Worm (Caenorhabditis elegans) whole organism, young adult: ENCODE measurements around the gene nspd-7.

Source experiments
- C06A6.2 ChIP-seq: fragments of 200-800 bp; sonication (Bioruptor generic); conservative IDR thresholded peaks from 2 replicates; pipeline ENCODE4 v1.3.6; 2022; ENCODE audit warnings: missing genetic modification characterization, missing compliant biosample characterization
- C17E4.6 ChIP-seq: fragments of 200-800 bp; sonication (Bioruptor generic); IDR thresholded peaks from 2 replicates; pipeline ENCODE4 v1.3.6; 2022; ENCODE audit warnings: missing genetic modification reagents, missing genetic modification characterization, missing compliant biosample characterization
- D2030.7 ChIP-seq: fragments of 200-800 bp; sonication (Bioruptor generic); IDR thresholded peaks from 2 replicates; pipeline ENCODE4 v1.3.6; 2022; ENCODE audit warnings: missing genetic modification reagents, missing genetic modification characterization, missing compliant biosample characterization
- F39B2.1 ChIP-seq: fragments of 200-800 bp; sonication (Bioruptor generic); IDR thresholded peaks from 2 replicates; pipeline ENCODE4 v1.3.6; 2022; ENCODE audit warnings: missing genetic modification reagents, missing genetic modification characterization, missing compliant biosample characterization
- F52B5.7 ChIP-seq: sonication (generic microtip); optimal IDR thresholded peaks from 2 replicates; lab custom pipeline; 2016; ENCODE audit warnings: mild to moderate bottlenecking, missing genetic modification characterization, missing compliant biosample characterization
- T07F8.4 ChIP-seq: sonication (generic microtip); optimal IDR thresholded peaks from 2 replicates; lab custom pipeline; 2016; ENCODE audit warnings: mild to moderate bottlenecking, missing genetic modification characterization, moderate library complexity, missing compliant biosample characterization
- Y53F4B.3 ChIP-seq: fragments of 200-800 bp; sonication (Bioruptor generic); IDR thresholded peaks from 2 replicates; pipeline ENCODE4 v1.3.6; 2022; ENCODE audit warnings: missing genetic modification reagents, missing genetic modification characterization, missing compliant biosample characterization
- Y53G8AR.9 ChIP-seq: fragments of 200-800 bp; sonication (Bioruptor generic); conservative IDR thresholded peaks from 2 replicates; pipeline ENCODE4 v1.3.6; 2022; ENCODE audit warnings: missing genetic modification reagents, missing genetic modification characterization, missing compliant biosample characterization
- ZK185.1 ChIP-seq: sonication (generic microtip); optimal IDR thresholded peaks from 2 replicates; lab custom pipeline; 2016; ENCODE audit warnings: mild to moderate bottlenecking, missing genetic modification characterization, missing compliant biosample characterization; ENCODE audit not compliant: poor library complexity, severe bottlenecking
- attf-3 ChIP-seq: fragments of 200-800 bp; sonication (Bioruptor generic); conservative IDR thresholded peaks from 2 replicates; pipeline ENCODE4 v1.3.6; 2022; ENCODE audit warnings: missing genetic modification reagents, missing genetic modification characterization, missing compliant biosample characterization
- bed-1 ChIP-seq: fragments of 200-800 bp; sonication (Bioruptor generic); IDR thresholded peaks from 2 replicates; pipeline ENCODE4 v1.3.6; 2022; ENCODE audit warnings: missing genetic modification reagents, missing genetic modification characterization, missing compliant biosample characterization
- cebp-1 ChIP-seq, 2 experiments: fragments of 200-800 bp in 1 of 2; sonication (Bioruptor generic) in 1 of 2; sonication (generic microtip) in 1 of 2; IDR thresholded peaks in 1 of 2; optimal IDR thresholded peaks in 1 of 2; 2 replicates each; pipeline versions ENCODE4 v1.3.6 to Lab custom; 2017 to 2022; ENCODE audit warnings: missing compliant biosample characterization in 2 of 2, missing genetic modification characterization in 2 of 2, mild to moderate bottlenecking in 1 of 2, missing genetic modification reagents in 1 of 2, moderate library complexity in 1 of 2
- ceh-100 ChIP-seq: fragments of 200-800 bp; sonication (Bioruptor generic); IDR thresholded peaks from 2 replicates; pipeline ENCODE4 v1.3.6; 2022; ENCODE audit warnings: missing genetic modification reagents, missing genetic modification characterization, missing compliant biosample characterization
- ceh-40 ChIP-seq: fragments of 200-800 bp; sonication (Bioruptor generic); IDR thresholded peaks from 2 replicates; pipeline ENCODE4 v1.3.6; 2022; ENCODE audit warnings: missing genetic modification characterization, missing compliant biosample characterization
- ceh-58 ChIP-seq: fragments of 200-800 bp; sonication (Bioruptor generic); IDR thresholded peaks from 2 replicates; pipeline ENCODE4 v1.3.6; 2022; ENCODE audit warnings: missing genetic modification characterization, missing compliant biosample characterization
- dpl-1 ChIP-seq: fragments of 150-350 bp; optimal IDR thresholded peaks from 2 replicates; lab custom pipeline; 2014; ENCODE audit warnings: missing biosample characterization, missing genetic modification reagents, missing genetic modification characterization
- egl-18 ChIP-seq: fragments of 200-800 bp; sonication (Bioruptor generic); IDR thresholded peaks from 2 replicates; pipeline ENCODE4 v1.3.6; 2022; ENCODE audit warnings: missing genetic modification reagents, missing genetic modification characterization, missing compliant biosample characterization
- ets-4 ChIP-seq: fragments of 200-800 bp; sonication (Bioruptor generic); optimal IDR thresholded peaks from 2 replicates; lab custom pipeline; 2018; ENCODE audit warnings: mild to moderate bottlenecking, missing genetic modification characterization, missing compliant biosample characterization
- hmg-20 ChIP-seq: fragments of 200-800 bp; sonication (Bioruptor generic); IDR thresholded peaks from 2 replicates; pipeline ENCODE4 v1.3.6; 2022; ENCODE audit warnings: missing genetic modification reagents, missing genetic modification characterization, missing compliant biosample characterization
- lag-1 ChIP-seq: fragments of 200-800 bp; sonication (Bioruptor generic); IDR thresholded peaks from 2 replicates; pipeline ENCODE4 v1.3.6; 2022; ENCODE audit warnings: missing genetic modification reagents, missing genetic modification characterization, missing compliant biosample characterization
- let-526 ChIP-seq: fragments of 200-800 bp; sonication (Bioruptor generic); IDR thresholded peaks from 2 replicates; pipeline ENCODE4 v1.3.6; 2022; ENCODE audit warnings: missing genetic modification reagents, missing genetic modification characterization, missing compliant biosample characterization
- lsl-1 ChIP-seq: fragments of 200-800 bp; sonication (Bioruptor generic); optimal IDR thresholded peaks from 2 replicates; lab custom pipeline; 2018; ENCODE audit warnings: mild to moderate bottlenecking, missing genetic modification characterization, moderate library complexity, missing compliant biosample characterization
- madf-6 ChIP-seq: fragments of 200-800 bp; sonication (Bioruptor generic); IDR thresholded peaks from 2 replicates; pipeline ENCODE4 v1.3.6; 2022; ENCODE audit warnings: missing genetic modification reagents, missing genetic modification characterization, missing compliant biosample characterization
- mcd-1 ChIP-seq: fragments of 200-800 bp; sonication (Bioruptor generic); IDR thresholded peaks from 2 replicates; pipeline ENCODE4 v1.3.6; 2022; ENCODE audit warnings: missing genetic modification reagents, missing genetic modification characterization, missing compliant biosample characterization
- nhr-27 ChIP-seq: fragments of 200-800 bp; sonication (Bioruptor generic); optimal IDR thresholded peaks from 2 replicates; lab custom pipeline; 2018; ENCODE audit warnings: mild to moderate bottlenecking, missing genetic modification characterization, moderate library complexity, missing compliant biosample characterization
- nhr-90 ChIP-seq: sonication (generic microtip); optimal IDR thresholded peaks from 2 replicates; lab custom pipeline; 2016; ENCODE audit warnings: missing genotype, mild to moderate bottlenecking, missing genetic modification characterization, missing compliant biosample characterization
- rec-8 ChIP-seq, 2 experiments: sonication (generic microtip); optimal IDR thresholded peaks; 2 replicates each; lab custom pipeline; 2016; ENCODE audit warnings: mild to moderate bottlenecking in 2 of 2, missing genetic modification characterization in 2 of 2, missing genetic modification reagents in 2 of 2, missing genotype in 2 of 2, missing biosample characterization in 1 of 2, missing compliant biosample characterization in 1 of 2, moderate library complexity in 1 of 2
- repo-1 ChIP-seq: sonication (generic microtip); optimal IDR thresholded peaks from 2 replicates; lab custom pipeline; 2017; ENCODE audit warnings: mild to moderate bottlenecking, missing genetic modification characterization, missing compliant biosample characterization
- snpc-3.4 ChIP-seq: sonication (generic microtip); optimal IDR thresholded peaks from 2 replicates; lab custom pipeline; 2017; ENCODE audit warnings: missing genetic modification characterization, mild to moderate bottlenecking, missing compliant biosample characterization, antibody characterized with exemption, moderate library complexity, missing genotype, missing genetic modification reagents
- snpc-4 ChIP-seq, 5 experiments: fragments of 150-350 bp in 1 of 5; sonication (generic microtip) in 4 of 5; optimal IDR thresholded peaks; 2 replicates each; lab custom pipeline; 2014 to 2018; ENCODE audit warnings: missing genetic modification characterization in 5 of 5, missing biosample characterization in 3 of 5, antibody characterized with exemption in 2 of 5, mild to moderate bottlenecking in 2 of 5, missing compliant biosample characterization in 2 of 5, missing genotype in 2 of 5, moderate library complexity in 2 of 5, missing genetic modification reagents in 1 of 5
- somi-1 ChIP-seq: fragments of 200-800 bp; sonication (Bioruptor generic); optimal IDR thresholded peaks from 2 replicates; lab custom pipeline; 2018; ENCODE audit warnings: mild to moderate bottlenecking, missing genetic modification characterization, missing compliant biosample characterization
- tbp1 ChIP-seq: fragments of 200-800 bp; sonication (Bioruptor generic); optimal IDR thresholded peaks from 2 replicates; lab custom pipeline; 2018; ENCODE audit warnings: mild to moderate bottlenecking, missing genetic modification characterization, missing compliant biosample characterization
- unc-62 ChIP-seq: fragments of 150-350 bp; optimal IDR thresholded peaks from 2 replicates; lab custom pipeline; 2014; ENCODE audit warnings: missing biosample characterization, missing genetic modification reagents, missing genetic modification characterization
- zim-3 ChIP-seq: sonication (generic microtip); optimal IDR thresholded peaks from 2 replicates; lab custom pipeline; 2017; ENCODE audit warnings: mild to moderate bottlenecking, missing genetic modification characterization, moderate library complexity, missing compliant biosample characterization
- ztf-22 ChIP-seq: fragments of 200-800 bp; sonication (Bioruptor generic); optimal IDR thresholded peaks from 2 replicates; lab custom pipeline; 2018; ENCODE audit warnings: mild to moderate bottlenecking, missing genetic modification characterization, moderate library complexity, missing compliant biosample characterization
- ztf-3 ChIP-seq: fragments of 200-800 bp; sonication (Bioruptor generic); optimal IDR thresholded peaks from 2 replicates; lab custom pipeline; 2018; ENCODE audit warnings: mild to moderate bottlenecking, missing genetic modification characterization, missing compliant biosample characterization

nspd-7 gene

DNA sequence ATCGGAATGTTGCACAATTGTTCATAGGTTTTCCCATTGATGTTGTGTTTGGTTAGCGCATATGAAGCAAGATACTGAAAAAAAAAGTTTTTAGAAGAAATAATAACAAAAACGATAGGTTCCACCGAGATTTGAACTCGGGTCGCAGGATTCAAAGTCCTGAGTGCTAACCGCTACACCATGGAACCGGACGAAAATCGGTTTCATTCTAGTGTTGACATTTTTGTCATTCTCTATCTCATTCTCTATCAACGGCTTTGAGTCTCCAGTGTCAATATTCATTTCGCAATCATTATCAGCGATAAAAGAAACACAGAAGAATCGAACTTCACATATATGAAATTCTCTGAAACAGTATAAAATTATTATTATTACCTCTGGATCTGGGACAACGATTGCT, 42.1 kb upstream of the nspd-7 start (continued):
- no peak for TF ChIP-seq cebp-1 (GFP tag; IDR thresholded peaks at IDR 0.05; lab: Robert Waterston, UW)
- TF ChIP-seq cebp-1 (tag; optimal IDR thresholded peaks at IDR 0.05; lab: Kevin White, UChicago): no peak
- TF ChIP-seq T07F8.4 (tag; lab: Kevin White, UChicago): no peak
- TF ChIP-seq C17E4.6 (GFP tag; lab: Robert Waterston, UW): no peak
- TF ChIP-seq dpl-1 (GFP tag; lab: Kevin White, UChicago): no peak
- no peak for TF ChIP-seq snpc-3.4 (tag; lab: Kevin White, UChicago)
- TF ChIP-seq lsl-1: no peak
- no peak for TF ChIP-seq nhr-27 (tag; lab: Kevin White, UChicago)
- TF ChIP-seq tbp1 (GFP tag; lab: Kevin White, UChicago): peak; percentile 92
- TF ChIP-seq zim-3 (tag; lab: Kevin White, UChicago): no peak

DNA sequence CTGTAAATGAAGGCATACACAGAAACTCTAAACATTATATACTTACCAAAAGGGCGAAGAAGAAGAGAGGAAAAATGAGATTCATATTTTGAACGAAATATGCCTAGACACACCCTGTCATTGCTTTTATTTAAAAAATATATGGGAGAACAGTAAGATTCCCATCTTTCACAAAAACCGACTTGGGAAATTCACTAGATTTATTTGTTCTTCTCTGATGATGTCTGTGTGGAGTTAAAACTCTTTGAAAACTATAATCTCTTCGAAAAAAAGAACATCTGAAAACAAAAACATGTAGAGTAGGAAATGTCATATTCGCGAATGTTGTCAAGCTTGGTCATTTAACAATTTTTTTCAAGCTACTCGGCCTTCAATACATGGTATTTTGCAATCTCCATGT, 41.3 kb upstream of the nspd-7 start, which contains the start of gene R09E10.8:
R09E10.8 (minus strand) TSS at position 101 of the 400 bp plus-strand sequence.
- TF ChIP-seq bed-1 (GFP tag; lab: Robert Waterston, UW): no peak
- no peak for TF ChIP-seq T07F8.4 (tag; lab: Kevin White, UChicago)
- no peak for TF ChIP-seq rec-8 (tag; optimal IDR thresholded peaks at IDR 0.05; lab: Kevin White, UChicago)
- TF ChIP-seq ceh-100 (GFP tag; lab: Robert Waterston, UW): no peak
- TF ChIP-seq C17E4.6 (GFP tag; lab: Robert Waterston, UW): no peak
- no peak for TF ChIP-seq unc-62 (GFP tag; lab: Kevin White, UChicago)
- TF ChIP-seq ceh-40 (GFP tag; lab: Robert Waterston, UW): no peak
- no peak for TF ChIP-seq somi-1 (GFP tag; lab: Kevin White, UChicago)
- no peak for TF ChIP-seq Y53G8AR.9 (GFP tag; lab: Robert Waterston, UW)
- TF ChIP-seq F52B5.7 (tag; lab: Kevin White, UChicago): no peak
- TF ChIP-seq nhr-90 (tag; lab: Kevin White, UChicago): no peak
- no peak for TF ChIP-seq ztf-22 (GFP tag; lab: Kevin White, UChicago)
- TF ChIP-seq attf-3 (GFP tag; lab: Robert Waterston, UW): no peak
- no peak for TF ChIP-seq ets-4 (GFP tag; lab: Kevin White, UChicago)
- no peak for TF ChIP-seq ceh-58 (GFP tag; lab: Robert Waterston, UW)
- TF ChIP-seq C06A6.2 (GFP tag; lab: Robert Waterston, UW): no peak
- no peak for TF ChIP-seq Y53F4B.3 (GFP tag; lab: Robert Waterston, UW)

ce11 chrIV:10304383-10304782, 35.4 kb upstream of the nspd-7 start:
- no peak for TF ChIP-seq repo-1 (tag; lab: Kevin White, UChicago)
- no peak for TF ChIP-seq hmg-20
- TF ChIP-seq nhr-27 (tag; lab: Kevin White, UChicago): no peak
- TF ChIP-seq egl-18: no peak
- TF ChIP-seq C17E4.6 (GFP tag; lab: Robert Waterston, UW): no peak
- no peak for TF ChIP-seq D2030.7 (GFP tag; lab: Robert Waterston, UW)
- no peak for TF ChIP-seq let-526 (GFP tag; lab: Robert Waterston, UW)
- no peak for TF ChIP-seq bed-1 (GFP tag; lab: Robert Waterston, UW)
- no peak for TF ChIP-seq lag-1 (GFP tag; lab: Robert Waterston, UW)
- TF ChIP-seq ztf-3 (GFP tag; lab: Kevin White, UChicago): no peak
- no peak for TF ChIP-seq F39B2.1 (GFP tag; lab: Robert Waterston, UW)
- no peak for TF ChIP-seq ets-4 (GFP tag; lab: Kevin White, UChicago)
- no peak for TF ChIP-seq madf-6 (GFP tag; lab: Robert Waterston, UW)
- no peak for TF ChIP-seq snpc-4 (GFP tag; optimal IDR thresholded peaks at IDR 0.05; lab: Kevin White, UChicago)
- TF ChIP-seq snpc-4 (tag; optimal IDR thresholded peaks at IDR 0.05; lab: Kevin White, UChicago): no peak
- no peak for TF ChIP-seq ZK185.1 (tag; lab: Kevin White, UChicago)
- no peak for TF ChIP-seq mcd-1 (GFP tag; lab: Robert Waterston, UW)
